Worm (Caenorhabditis elegans): ENCODE measurements around the gene Y47D3A.20.
A peak's percentile ranks its signal among the peaks of the same experiment; 100 is the strongest.

The Y47D3A.20 gene

ce11 chrIII:11274590-11275116 is at the start of gene Y47D3A.20:
Gene Y47D3A.20, plus strand, starts transcription at chrIII:11275066.
- TF ChIP-seq F39B2.1 (GFP tag; IDR thresholded peaks at IDR 0.05) (no peak), let-526 (GFP tag; IDR thresholded peaks at IDR 0.05) (no peak), fkh-3 (tag; optimal IDR thresholded peaks at IDR 0.05) (no peak), egrh-3 (GFP tag; IDR thresholded peaks at IDR 0.05) (no peak), Y95B8A.8 (GFP tag; IDR thresholded peaks at IDR 0.05) (no peak), C06A6.2 (GFP tag; conservative IDR thresholded peaks at IDR 0.05) (no peak), B0019.2 (GFP tag; conservative IDR thresholded peaks at IDR 0.05) (no peak), xnd-1 (tag; optimal IDR thresholded peaks at IDR 0.05) (peak; percentile 7), B0035.1 (tag; optimal IDR thresholded peaks at IDR 0.05) (no peak), dpl-1 (GFP tag; optimal IDR thresholded peaks at IDR 0.05) (no peak), B0261.1 (tag; optimal IDR thresholded peaks at IDR 0.05) (no peak), F33H1.4 (GFP tag; IDR thresholded peaks at IDR 0.05) (peak; percentile 66), egl-18 (GFP tag; IDR thresholded peaks at IDR 0.05) (no peak), chd-7 (tag; optimal IDR thresholded peaks at IDR 0.05) (no peak), ztf-28 (GFP tag; IDR thresholded peaks at IDR 0.05) (no peak), dox-1 (GFP tag; IDR thresholded peaks at IDR 0.05) (no peak), rec-8 (tag; optimal IDR thresholded peaks at IDR 0.05) (no peak), D2030.7 (GFP tag; IDR thresholded peaks at IDR 0.05) (no peak), F57A8.1 (GFP tag; optimal IDR thresholded peaks at IDR 0.05) (no peak), bed-2 (GFP tag; IDR thresholded peaks at IDR 0.05) (no peak), madf-6 (GFP tag; IDR thresholded peaks at IDR 0.05) (0 out of 2 replicates have a peak, but pooled peaks have one; percentile 6), hmg-1.2 (GFP tag; IDR thresholded peaks at IDR 0.05) (no peak), hmg-20 (GFP tag; IDR thresholded peaks at IDR 0.05) (no peak), F57C9.4 (tag; optimal IDR thresholded peaks at IDR 0.05) (no peak), ceh-27 (GFP tag; optimal IDR thresholded peaks at IDR 0.05) (no peak), efl-1 (GFP tag; optimal IDR thresholded peaks at IDR 0.05) (peak; percentile 10), tbp1 (GFP tag; optimal IDR thresholded peaks at IDR 0.05) (no peak), Y67H2A.10 (GFP tag; conservative IDR thresholded peaks at IDR 0.05) (no peak), lin-26 (GFP tag; IDR thresholded peaks at IDR 0.05) (no peak), F22D6.2 (tag; optimal IDR thresholded peaks at IDR 0.05) (no peak), zim-3 (tag; optimal IDR thresholded peaks at IDR 0.05) (no peak), ztf-6 (GFP tag; IDR thresholded peaks at IDR 0.05) (no peak), lsl-1 (GFP tag; optimal IDR thresholded peaks at IDR 0.05) (peak; percentile 63), cebp-1 (GFP tag; IDR thresholded peaks at IDR 0.05) (no peak), cebp-1 (tag; optimal IDR thresholded peaks at IDR 0.05) (no peak)

DNA sequence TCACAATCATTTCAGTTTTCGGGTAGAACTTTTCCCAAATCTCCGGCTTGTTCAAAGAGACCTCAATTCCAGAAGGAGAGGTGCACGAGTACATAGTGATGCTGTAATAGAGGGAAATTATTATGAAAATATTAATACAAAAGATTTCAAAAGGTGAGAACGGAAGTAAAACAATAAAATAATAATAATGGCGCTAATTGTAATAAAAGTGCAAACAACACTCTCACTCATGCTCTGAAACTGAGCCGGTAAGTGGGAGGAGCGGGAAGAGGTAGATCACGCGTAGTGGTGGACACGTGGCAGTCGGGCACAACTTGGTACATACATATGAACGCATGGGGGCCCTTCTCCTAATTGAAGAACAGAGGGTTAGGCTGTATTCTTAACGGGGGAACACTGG is 47.8 kb upstream of the Y47D3A.20 start, which contains the start of gene tbx-37:
tbx-37 (minus strand) TSS at position 101 of the 400 bp plus-strand sequence.
- TF ChIP-seq akir-1 (GFP tag; optimal IDR thresholded peaks at IDR 0.05) (no peak), unc-130 (GFP tag; optimal IDR thresholded peaks at IDR 0.05) (no peak), madf-10 (tag; optimal IDR thresholded peaks at IDR 0.05) (no peak), lin-40 (tag; optimal IDR thresholded peaks at IDR 0.05) (no peak), F23B12.7 (tag; optimal IDR thresholded peaks at IDR 0.05; ENCODE audit: insufficient read depth) (no peak), madf-3 (GFP tag; IDR thresholded peaks at IDR 0.05) (no peak)

Measured in whole organism, young adult.